Worm (Caenorhabditis elegans): ENCODE measurements around the gene cec-4.

- TF ChIP-seq nhr-237 (tag; optimal IDR thresholded peaks at IDR 0.05): no peak
- no peak for TF ChIP-seq nhr-11 (tag; optimal IDR thresholded peaks at IDR 0.05)
- no peak for TF ChIP-seq unc-62 (GFP tag; optimal IDR thresholded peaks at IDR 0.05)
- no peak for TF ChIP-seq lin-15B (tag; optimal IDR thresholded peaks at IDR 0.05)
- no peak for TF ChIP-seq ztf-4 (tag; optimal IDR thresholded peaks at IDR 0.05)
- no peak for TF ChIP-seq nhr-28 (tag; optimal IDR thresholded peaks at IDR 0.05)
- no peak for TF ChIP-seq elt-3 (tag; optimal IDR thresholded peaks at IDR 0.05)
- no peak for TF ChIP-seq lin-39 (tag; optimal IDR thresholded peaks at IDR 0.05)
- no peak for TF ChIP-seq ztf-11 (tag; optimal IDR thresholded peaks at IDR 0.05)
Measured at ce11 chrIV:7612523-7612922, 37.0 kb downstream of the cec-4 start.
